Worm (Caenorhabditis elegans): ENCODE measurements around the gene F59A6.12.

F59A6.12 gene

DNA sequence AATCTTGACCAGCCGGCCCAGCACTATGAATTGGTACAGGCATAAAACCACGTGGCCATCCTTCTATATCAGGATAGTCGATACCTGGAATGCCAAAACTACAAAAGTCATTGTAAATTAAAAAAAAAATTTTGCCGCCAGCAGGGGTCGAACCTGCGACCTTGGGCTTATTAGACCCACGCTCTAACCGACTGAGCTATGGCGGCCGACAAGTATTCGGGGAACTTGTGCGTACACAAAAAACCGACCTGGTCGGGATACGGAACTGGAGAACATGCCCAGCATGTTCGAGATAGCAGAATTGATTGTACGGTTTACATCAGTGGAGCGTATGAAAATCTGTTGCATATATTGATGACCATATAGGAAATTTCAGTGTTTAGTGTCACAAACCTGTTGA is 45.4 kb upstream of the F59A6.12 start (continued):
- TF ChIP-seq unc-130 (GFP tag; optimal IDR thresholded peaks at IDR 0.05) (peak; percentile 45), T20F7.1 (GFP tag; optimal IDR thresholded peaks at IDR 0.05) (peak; percentile 48), ctbp-1 (GFP tag; IDR thresholded peaks at IDR 0.05) (peak; percentile 39; the same call in 1 of the 2 replicates), spr-3 (GFP tag; optimal IDR thresholded peaks at IDR 0.05) (peak; percentile 40), Y75B8A.6 (GFP tag; IDR thresholded peaks at IDR 0.05) (0 out of 2 replicates have a peak, but pooled peaks have one; percentile 11), zip-2 (tag; optimal IDR thresholded peaks at IDR 0.05) (no peak), nhr-28 (tag; optimal IDR thresholded peaks at IDR 0.05) (peak; percentile 38), egl-27 (tag; optimal IDR thresholded peaks at IDR 0.05) (no peak), mep-1 (tag; optimal IDR thresholded peaks at IDR 0.05) (peak; percentile 76), zfp-2 (tag; optimal IDR thresholded peaks at IDR 0.05) (no peak), nhr-10 (tag; optimal IDR thresholded peaks at IDR 0.05) (no peak), lsy-2 (tag; optimal IDR thresholded peaks at IDR 0.05) (peak; percentile 15 to 84), ceh-28 (tag; optimal IDR thresholded peaks at IDR 0.05) (no peak), nhr-6 (tag; optimal IDR thresholded peaks at IDR 0.05) (no peak), T26A8.4 (GFP tag; IDR thresholded peaks at IDR 0.05) (no peak; the same call in none of the 2 replicates), duxl-1 (tag; optimal IDR thresholded peaks at IDR 0.05; ENCODE audit: poor library complexity) (peak; percentile 76), nhr-42 (GFP tag; IDR thresholded peaks at IDR 0.05) (peak; percentile 72; the same call in 1 of the 2 replicates), R02D3.7 (tag; optimal IDR thresholded peaks at IDR 0.05) (no peak), unc-62 (GFP tag; optimal IDR thresholded peaks at IDR 0.05 in 1 of 2) (no peak), unc-62 (tag; optimal IDR thresholded peaks at IDR 0.05) (no peak), nhr-102 (tag; optimal IDR thresholded peaks at IDR 0.05) (peak; percentile 60), aha-1 (tag) (peak; percentile 27), set-16 (GFP tag; IDR thresholded peaks at IDR 0.05) (peak; percentile 20; the same call in 1 of the 2 replicates), ama-1 (optimal IDR thresholded peaks at IDR 0.05) (no peak), sdz-12 (GFP tag; optimal IDR thresholded peaks at IDR 0.05) (peak; percentile 55), D1046.2 (GFP tag; IDR thresholded peaks at IDR 0.05) (peak; percentile 91), jun-1 (tag; optimal IDR thresholded peaks at IDR 0.05) (no peak), ces-1 (GFP tag; optimal IDR thresholded peaks at IDR 0.05) (no peak), dmd-9 (GFP tag; IDR thresholded peaks at IDR 0.05) (peak; percentile 83), mes-2 (tag; optimal IDR thresholded peaks at IDR 0.05; ENCODE audit: poor library complexity, severe bottlenecking) (peak; percentile 85), daf-8 (GFP tag; IDR thresholded peaks at IDR 0.05) (no peak), attf-4 (tag; optimal IDR thresholded peaks at IDR 0.05) (no peak), lin-15B (tag; optimal IDR thresholded peaks at IDR 0.05) (no peak), php-3 (GFP tag; IDR thresholded peaks at IDR 0.05) (no peak), nhr-77 (tag; optimal IDR thresholded peaks at IDR 0.05) (no peak), F44E2.7 (GFP tag; IDR thresholded peaks at IDR 0.05) (no peak)

DNA sequence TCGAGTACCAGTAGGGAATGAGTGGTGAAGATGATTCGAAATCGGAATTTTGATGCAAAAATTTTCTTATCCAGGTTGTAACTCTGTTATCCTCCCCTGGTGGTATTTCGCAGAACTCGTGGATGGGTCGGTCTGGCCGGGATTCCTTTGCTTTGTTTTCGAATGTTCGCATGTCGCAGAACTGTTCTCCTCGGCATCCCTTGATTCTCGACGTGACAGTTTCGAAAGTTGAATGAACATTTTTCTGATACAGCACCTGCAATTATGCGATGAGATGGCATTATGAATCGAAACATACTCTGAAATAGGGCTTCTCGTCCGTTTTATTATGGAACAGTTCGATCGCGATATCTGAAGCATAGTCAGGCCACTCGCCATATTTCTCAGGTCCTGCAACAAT is 44.4 kb upstream of the F59A6.12 start:
- peak; percentile 10; the same call in 1 of the 2 replicates for TF ChIP-seq ctbp-1 (GFP tag; IDR thresholded peaks at IDR 0.05)
- TF ChIP-seq madf-5 (GFP tag; IDR thresholded peaks at IDR 0.05) = peak in 1 of 2 experiments; percentile 40; a peak in 1 of 4 replicates
- no peak for TF ChIP-seq nhr-11 (tag; optimal IDR thresholded peaks at IDR 0.05)
- peak; percentile 21 for TF ChIP-seq aha-1 (tag)
- TF ChIP-seq Y75B8A.6 (GFP tag; IDR thresholded peaks at IDR 0.05) = no peak
- TF ChIP-seq zfp-3 (GFP tag; conservative IDR thresholded peaks at IDR 0.05) = 0 out of 2 replicates have a peak, but pooled peaks have one; percentile 19

DNA sequence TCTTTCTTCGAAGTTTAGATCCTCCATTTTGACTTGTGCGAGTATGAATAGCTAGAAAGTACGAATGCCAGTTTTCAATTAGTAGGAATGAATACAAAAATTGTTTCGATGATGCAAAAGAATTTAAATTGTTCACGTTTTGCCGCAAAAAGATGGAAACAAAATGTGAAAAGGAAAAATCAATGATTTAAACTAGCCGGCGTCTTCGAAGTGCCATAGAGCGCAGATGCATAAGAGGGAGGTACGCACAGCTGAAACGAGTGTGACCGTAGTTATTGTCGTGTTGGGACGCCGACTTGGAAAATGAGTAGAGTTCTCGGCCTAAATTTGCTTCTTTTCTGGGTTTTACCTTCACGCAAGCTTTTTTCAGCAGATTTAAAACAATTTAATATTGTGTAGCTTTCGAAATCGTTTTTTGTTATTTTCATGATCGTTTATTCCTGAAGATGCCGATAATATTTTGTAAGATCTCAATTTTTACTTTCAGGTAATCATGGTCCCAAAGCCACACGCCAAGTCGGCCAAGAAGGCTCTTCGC is 43.3 kb upstream of the F59A6.12 start, which contains the start of the genes ify-1 and rpl-22:
TSS of gene ify-1 (minus strand) at position 51 of the 538 bp plus-strand sequence.
TSS of gene rpl-22 (plus strand) at position 488 of the 538 bp plus-strand sequence.
- peak; percentile 88 for TF ChIP-seq duxl-1 (tag; optimal IDR thresholded peaks at IDR 0.05; ENCODE audit: poor library complexity)
- no peak for TF ChIP-seq ceh-62 (tag; optimal IDR thresholded peaks at IDR 0.05)
- peak; percentile 81 for TF ChIP-seq unc-130 (GFP tag; optimal IDR thresholded peaks at IDR 0.05)
- peak; percentile 66; the same call in 1 of the 2 replicates for TF ChIP-seq snpc-1.2 (GFP tag; IDR thresholded peaks at IDR 0.05)
- peak; percentile 24 for TF ChIP-seq spr-3 (GFP tag; optimal IDR thresholded peaks at IDR 0.05)
- TF ChIP-seq fkh-10 (GFP tag; optimal IDR thresholded peaks at IDR 0.05) = peak; percentile 91
- no peak for TF ChIP-seq ceh-82 (tag; optimal IDR thresholded peaks at IDR 0.05)
- TF ChIP-seq ztf-7 (tag; optimal IDR thresholded peaks at IDR 0.05) = peak; percentile 78
- peak; percentile 96 for TF ChIP-seq mes-2 (tag; optimal IDR thresholded peaks at IDR 0.05; ENCODE audit: poor library complexity, severe bottlenecking)
- TF ChIP-seq dve-1 (tag; optimal IDR thresholded peaks at IDR 0.05; ENCODE audit: insufficient read depth) = peak; percentile 95
- peak; percentile 20; the same call in 1 of the 2 replicates for TF ChIP-seq dmd-8 (GFP tag; IDR thresholded peaks at IDR 0.05)
- peak; percentile 84 for TF ChIP-seq T20F7.1 (GFP tag; optimal IDR thresholded peaks at IDR 0.05)
- TF ChIP-seq unc-62 (GFP tag; optimal IDR thresholded peaks at IDR 0.05 in 1 of 2) = peak in 1 of 2 experiments; percentile 98
- TF ChIP-seq unc-62 (tag; optimal IDR thresholded peaks at IDR 0.05) = peak; percentile 35
- TF ChIP-seq ZK546.5 (tag; optimal IDR thresholded peaks at IDR 0.05) = peak in 1 of 2 experiments; percentile 16
- 0 out of 2 replicates have a peak, but pooled peaks have one; percentile 42 for TF ChIP-seq egl-43 (GFP tag; IDR thresholded peaks at IDR 0.05)
- TF ChIP-seq tag-97 (GFP tag; IDR thresholded peaks at IDR 0.05) = no peak
